Fruit fly (Drosophila melanogaster) whole organism, wandering third instar larva: ENCODE results near the gene TwdlZ.

Source experiments
- Abd-B ChIP-seq: fragments of >200 bp; optimal IDR thresholded peaks from 2 replicates; lab custom pipeline; 2017; ENCODE audit warnings: missing biosample characterization, missing genetic modification characterization
- CG32264 ChIP-seq: fragments of 200-800 bp; sonication (Bioruptor generic); optimal IDR thresholded peaks from 2 replicates; lab custom pipeline; 2016; ENCODE audit warnings: missing biosample characterization, missing genetic modification characterization
- CG9705 ChIP-seq: fragments of 200-800 bp; sonication (Bioruptor generic); optimal IDR thresholded peaks from 2 replicates; lab custom pipeline; 2018; ENCODE audit warnings: missing biosample characterization, mild to moderate bottlenecking, missing genetic modification characterization
- CrebA ChIP-seq: fragments of 200-800 bp; sonication (Bioruptor generic); optimal IDR thresholded peaks from 2 replicates; lab custom pipeline; 2016; ENCODE audit warnings: missing biosample characterization, mild to moderate bottlenecking, missing genetic modification characterization, borderline replicate concordance
- Dfd ChIP-seq: fragments of >200 bp; optimal IDR thresholded peaks from 2 replicates; lab custom pipeline; 2017; ENCODE audit warnings: missing biosample characterization, missing genetic modification characterization
- Dif ChIP-seq: fragments of 200-275, 200-300 bp; sonication (Bioruptor generic); optimal IDR thresholded peaks from 2 replicates; lab custom pipeline; 2018; ENCODE audit warnings: missing biosample characterization, missing genetic modification characterization; ENCODE audit not compliant: partially characterized antibody
- GATAd ChIP-seq: sonication (Bioruptor generic); optimal IDR thresholded peaks from 2 replicates; lab custom pipeline; 2016; ENCODE audit warnings: missing biosample characterization, missing genetic modification characterization
- HLH106 ChIP-seq: fragments of 200-800 bp; optimal IDR thresholded peaks from 3 replicates; lab custom pipeline; 2019; ENCODE audit warnings: missing biosample characterization, mild to moderate bottlenecking, missing genetic modification characterization, moderate library complexity
- Hnf4 ChIP-seq: fragments of 200-800 bp; sonication (Bioruptor generic); optimal IDR thresholded peaks from 2 replicates; lab custom pipeline; 2016; ENCODE audit warnings: missing biosample characterization, mild to moderate bottlenecking, missing genetic modification characterization
- Hr78 ChIP-seq: fragments of >200 bp; optimal IDR thresholded peaks from 2 replicates; lab custom pipeline; 2017; ENCODE audit warnings: missing biosample characterization, missing genetic modification characterization
- Hr83 ChIP-seq: fragments of 200-300 bp; sonication (Bioruptor generic); optimal IDR thresholded peaks from 2 replicates; lab custom pipeline; 2016; ENCODE audit warnings: missing biosample characterization, mild to moderate bottlenecking, missing genetic modification characterization, moderate library complexity; ENCODE audit not compliant: poor library complexity, severe bottlenecking
- Mio ChIP-seq: sonication (Bioruptor generic); optimal IDR thresholded peaks from 2 replicates; lab custom pipeline; 2016; ENCODE audit warnings: missing biosample characterization, missing genetic modification characterization
- Myc ChIP-seq: fragments of >200 bp; optimal IDR thresholded peaks from 2 replicates; lab custom pipeline; 2017
- N ChIP-seq: fragments of >200 bp; optimal IDR thresholded peaks from 2 replicates; lab custom pipeline; 2018; ENCODE audit warnings: missing biosample characterization, missing external identifiers, missing genetic modification characterization
- OdsH ChIP-seq: fragments of 200-800 bp; sonication (Bioruptor generic); optimal IDR thresholded peaks from 2 replicates; lab custom pipeline; 2016; ENCODE audit warnings: missing biosample characterization, mild to moderate bottlenecking, missing genetic modification characterization
- Rel ChIP-seq, 2 experiments: fragments of 200-800 bp; sonication (Bioruptor generic) in 1 of 2; optimal IDR thresholded peaks; 2 replicates in 1 of 2; 3 replicates in 1 of 2; lab custom pipeline; 2016 to 2019; ENCODE audit warnings: mild to moderate bottlenecking in 2 of 2, missing biosample characterization in 2 of 2, missing genetic modification characterization in 2 of 2, moderate library complexity in 1 of 2
- Sp1 ChIP-seq: fragments of 200-800 bp; sonication (Bioruptor generic); optimal IDR thresholded peaks from 3 replicates; lab custom pipeline; 2019; ENCODE audit warnings: missing biosample characterization, mild to moderate bottlenecking, missing genetic modification characterization, moderate library complexity
- Vsx2 ChIP-seq: fragments of 200-300, 225-300 bp; sonication (Bioruptor generic); optimal IDR thresholded peaks from 2 replicates; lab custom pipeline; 2018; ENCODE audit warnings: missing biosample characterization, missing genetic modification characterization; ENCODE audit not compliant: partially characterized antibody
- br ChIP-seq: fragments of 200-800 bp; sonication (Bioruptor generic); optimal IDR thresholded peaks from 2 replicates; lab custom pipeline; 2016; ENCODE audit warnings: missing biosample characterization, missing genetic modification characterization
- brk ChIP-seq: fragments of 200-800 bp; sonication (Bioruptor generic); optimal IDR thresholded peaks from 2 replicates; lab custom pipeline; 2016; ENCODE audit warnings: missing biosample characterization, mild to moderate bottlenecking, missing genetic modification characterization
- dl ChIP-seq, 2 experiments: fragments of 175-275, 200-275 bp in 1 of 2; fragments of 200-275 bp in 1 of 2; sonication (Bioruptor generic); optimal IDR thresholded peaks; lab custom pipeline; 2018; ENCODE audit warnings: mild to moderate bottlenecking in 2 of 2, missing biosample characterization in 2 of 2, missing genetic modification characterization in 2 of 2, moderate library complexity in 2 of 2; ENCODE audit not compliant: partially characterized antibody in 2 of 2, insufficient read depth in 1 of 2
- dmrt93B ChIP-seq: fragments of 200-800 bp; sonication (Bioruptor generic); optimal IDR thresholded peaks from 2 replicates; lab custom pipeline; 2018; ENCODE audit warnings: missing biosample characterization, mild to moderate bottlenecking, missing genetic modification characterization
- dsf ChIP-seq: sonication (Bioruptor generic); optimal IDR thresholded peaks from 2 replicates; lab custom pipeline; 2016; ENCODE audit warnings: missing biosample characterization, missing genetic modification characterization, borderline replicate concordance
- ey ChIP-seq: fragments of 200-800 bp; sonication (Bioruptor generic); optimal IDR thresholded peaks from 2 replicates; lab custom pipeline; 2016; ENCODE audit warnings: missing biosample characterization, missing genetic modification characterization
- foxo ChIP-seq, 2 experiments: fragments of 200-800 bp; sonication (Bioruptor generic); optimal IDR thresholded peaks; 2 replicates in 1 of 2; 3 replicates in 1 of 2; lab custom pipeline; 2016 to 2017; ENCODE audit warnings: missing biosample characterization in 2 of 2, missing genetic modification characterization in 2 of 2
- fru ChIP-seq: fragments of 200-800 bp; sonication (Bioruptor generic); optimal IDR thresholded peaks from 3 replicates; lab custom pipeline; 2016; ENCODE audit warnings: missing biosample characterization, mild to moderate bottlenecking, missing genetic modification characterization
- h ChIP-seq: fragments of 200-800 bp; sonication (Bioruptor generic); optimal IDR thresholded peaks from 3 replicates; lab custom pipeline; 2016; ENCODE audit warnings: missing biosample characterization, mild to moderate bottlenecking, missing genetic modification characterization
- jim ChIP-seq: fragments of 175-275, 200-325 bp; sonication (Bioruptor generic); optimal IDR thresholded peaks from 2 replicates; lab custom pipeline; 2016; ENCODE audit warnings: missing biosample characterization, mild to moderate bottlenecking, missing genetic modification characterization
- lola ChIP-seq: fragments of >200 bp; optimal IDR thresholded peaks from 2 replicates; lab custom pipeline; 2017; ENCODE audit warnings: missing biosample characterization, missing genetic modification characterization
- pan ChIP-seq: fragments of >200 bp; optimal IDR thresholded peaks from 2 replicates; lab custom pipeline; 2017
- psq ChIP-seq: fragments of 200-800 bp; sonication (Bioruptor generic); optimal IDR thresholded peaks from 3 replicates; lab custom pipeline; 2017; ENCODE audit warnings: missing biosample characterization, mild to moderate bottlenecking, missing genetic modification characterization, moderate library complexity
- rgr ChIP-seq: fragments of 200-800 bp; sonication (Bioruptor generic); optimal IDR thresholded peaks from 3 replicates; lab custom pipeline; 2016; ENCODE audit warnings: missing biosample characterization, mild to moderate bottlenecking, missing genetic modification characterization
- sage ChIP-seq: fragments of 200-800 bp; sonication (Bioruptor generic); optimal IDR thresholded peaks from 2 replicates; lab custom pipeline; 2016; ENCODE audit warnings: missing biosample characterization, mild to moderate bottlenecking, missing genetic modification characterization
- sv ChIP-seq: fragments of 200-800 bp; sonication (Bioruptor generic); optimal IDR thresholded peaks from 3 replicates; lab custom pipeline; 2016; ENCODE audit warnings: missing biosample characterization, missing genetic modification characterization
- tai ChIP-seq: sonication (Bioruptor generic); optimal IDR thresholded peaks from 2 replicates; lab custom pipeline; 2016; ENCODE audit warnings: missing biosample characterization, missing genetic modification characterization
- usp ChIP-seq: fragments of >200 bp; optimal IDR thresholded peaks from 2 replicates; lab custom pipeline; 2017; ENCODE audit warnings: missing biosample characterization, missing genetic modification characterization
- woc ChIP-seq: sonication (Bioruptor generic); optimal IDR thresholded peaks from 2 replicates; lab custom pipeline; 2016; ENCODE audit warnings: missing biosample characterization, mild to moderate bottlenecking, missing genetic modification characterization

TwdlZ gene

DNA sequence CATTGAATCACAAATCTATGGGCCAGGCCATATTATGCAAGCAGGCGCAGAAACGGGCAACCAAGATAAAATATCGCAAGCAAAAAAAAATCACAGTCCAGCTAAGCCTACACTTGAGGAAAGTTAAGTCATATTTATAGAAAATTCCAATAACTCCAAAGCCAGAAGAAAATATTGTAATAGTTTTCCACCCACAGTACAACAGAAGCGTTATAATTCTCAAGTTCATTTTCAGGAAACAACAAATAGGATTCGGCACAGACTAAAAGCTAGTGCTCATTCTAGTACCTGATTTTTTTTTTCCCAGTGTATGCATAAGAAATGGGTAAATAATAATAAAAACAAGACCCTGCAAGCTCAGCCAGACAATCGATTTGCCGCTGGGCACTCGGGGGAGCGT, 27.8 kb downstream of the TwdlZ start:
- peak in 1 of 2 experiments; percentile 11 for TF ChIP-seq foxo (GFP tag; optimal IDR thresholded peaks at IDR 0.05; lab: Kevin White, UChicago)
- no peak for TF ChIP-seq dsf (GFP tag; lab: Kevin White, UChicago)

DNA sequence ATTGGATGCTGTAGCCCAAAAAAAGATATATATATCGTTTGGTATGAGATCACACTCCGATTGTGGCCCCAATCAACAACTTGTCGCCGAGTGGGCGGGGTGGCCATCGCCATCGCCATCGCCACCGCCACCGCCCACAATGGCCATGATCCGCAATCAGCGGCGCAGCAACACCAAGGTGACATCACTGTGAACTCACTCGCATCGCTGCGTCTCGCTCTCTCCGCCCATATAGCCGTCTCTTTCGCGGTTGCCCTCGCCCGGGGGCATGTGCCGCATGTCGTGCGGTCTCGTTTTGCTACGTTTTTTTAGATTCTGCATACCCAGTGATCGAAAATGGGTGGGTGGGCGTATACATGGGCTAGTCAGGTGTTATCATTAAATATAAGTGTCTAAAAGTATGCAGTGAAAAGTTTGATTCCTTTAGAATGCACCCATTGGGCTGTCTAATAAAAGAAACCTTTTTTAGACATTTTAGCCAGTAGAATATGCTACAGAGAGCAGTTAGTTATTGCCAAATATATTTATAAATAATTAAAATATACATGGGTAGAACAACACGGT, 29.0 kb downstream of the TwdlZ start:
- TF ChIP-seq CG9705 (GFP tag; lab: Kevin White, UChicago) = no peak
- no peak for TF ChIP-seq br (GFP tag; lab: Kevin White, UChicago)
- TF ChIP-seq sage = no peak
- no peak for TF ChIP-seq Hnf4 (GFP tag; lab: Kevin White, UChicago)
- no peak for TF ChIP-seq CG32264 (GFP tag; lab: Kevin White, UChicago)
- TF ChIP-seq dl (GFP tag; optimal IDR thresholded peaks at IDR 0.05; lab: Kevin White, UChicago; ENCODE audit: insufficient read depth in 1 of 2, partially characterized antibody in 2 of 2) = no peak
- no peak for TF ChIP-seq fru (GFP tag; lab: Kevin White, UChicago)
- TF ChIP-seq jim (GFP tag; lab: Kevin White, UChicago) = no peak
- no peak for TF ChIP-seq pan (lab: Kevin White, UChicago)
- no peak for TF ChIP-seq Vsx2 (GFP tag; lab: Kevin White, UChicago)
- no peak for TF ChIP-seq N (GFP tag; lab: Kevin White, UChicago)
- no peak for TF ChIP-seq ey (GFP tag; lab: Kevin White, UChicago)

DNA sequence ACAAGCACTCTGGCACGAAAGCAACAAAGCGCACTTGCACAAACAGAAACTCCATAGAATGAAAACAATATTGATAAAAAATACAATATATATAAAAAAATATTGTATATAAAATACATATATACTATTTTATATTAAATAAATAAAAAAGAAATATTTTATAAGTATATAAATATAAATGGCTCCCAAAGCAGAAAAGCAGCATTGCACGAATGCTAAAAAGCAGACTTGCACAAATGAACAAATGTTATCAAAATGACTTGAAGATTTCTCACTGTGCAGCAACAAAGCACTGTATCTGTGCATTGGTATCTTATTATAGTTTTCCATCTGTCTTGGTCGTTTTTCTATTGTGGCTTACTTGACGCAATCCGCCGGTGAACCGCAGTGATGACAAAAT, 30.8 kb downstream of the TwdlZ start:
- no peak for TF ChIP-seq pan (lab: Kevin White, UChicago)
- no peak for TF ChIP-seq jim (GFP tag; lab: Kevin White, UChicago)

DNA sequence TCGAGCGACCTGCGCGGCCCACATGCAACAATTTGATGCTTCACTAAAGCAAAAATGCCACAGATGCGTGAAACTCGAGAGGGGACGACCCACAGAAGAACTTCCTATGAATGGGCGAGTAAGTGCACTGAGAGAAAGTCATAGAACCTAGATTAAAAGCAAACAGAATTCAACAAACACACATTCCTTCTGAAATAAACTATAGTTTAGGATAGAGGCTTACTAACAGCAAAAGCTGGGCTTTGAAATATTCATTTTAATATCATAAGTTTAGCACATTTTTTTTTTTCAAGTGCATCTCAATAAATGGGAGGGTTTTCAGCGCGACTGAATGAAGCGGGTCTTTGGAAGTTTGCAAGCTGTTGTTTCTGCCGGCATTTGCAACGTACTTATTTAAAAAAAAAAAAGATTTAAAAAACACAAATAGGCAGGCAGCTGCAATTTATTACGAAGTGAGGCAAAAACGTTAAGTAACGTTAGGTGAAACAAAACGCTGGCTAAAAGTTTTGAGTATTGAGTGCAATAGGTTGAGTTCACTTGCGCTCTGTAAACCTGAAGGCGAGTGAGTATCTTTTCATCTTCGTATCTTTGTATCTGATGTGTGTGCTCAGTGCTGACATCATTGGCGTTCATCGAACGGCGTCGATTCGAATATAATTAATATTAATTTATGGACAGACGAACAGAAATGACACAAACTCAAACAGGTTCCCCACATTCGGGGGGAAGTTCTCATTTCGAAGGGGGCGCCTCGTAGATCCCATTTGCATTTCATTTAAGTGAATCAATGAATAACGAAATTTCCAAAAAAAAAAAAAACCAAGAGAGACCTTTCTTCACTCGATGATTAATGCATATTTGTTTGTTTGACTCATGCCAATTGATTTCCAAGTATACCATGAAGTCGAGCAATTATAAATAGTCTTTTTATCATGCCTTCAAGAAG, 35.2 kb downstream of the TwdlZ start:
- no peak for TF ChIP-seq CG9705 (GFP tag; lab: Kevin White, UChicago)
- no peak for TF ChIP-seq Sp1
- no peak for TF ChIP-seq sage
- TF ChIP-seq CrebA (GFP tag; lab: Kevin White, UChicago) = no peak
- peak; percentile 12 for TF ChIP-seq sv (GFP tag; lab: Kevin White, UChicago)
- TF ChIP-seq tai (GFP tag; lab: Kevin White, UChicago) = no peak
- peak in 1 of 2 experiments; percentile 63 for TF ChIP-seq foxo (GFP tag; optimal IDR thresholded peaks at IDR 0.05; lab: Kevin White, UChicago)
- peak; percentile 19 for TF ChIP-seq br (GFP tag; lab: Kevin White, UChicago)
- TF ChIP-seq N (GFP tag; lab: Kevin White, UChicago) = no peak
- no peak for TF ChIP-seq Dfd (GFP tag; lab: Kevin White, UChicago)
- no peak for TF ChIP-seq Abd-B
- TF ChIP-seq Hr83 (GFP tag; lab: Kevin White, UChicago) = no peak
- no peak for TF ChIP-seq Myc (lab: Kevin White, UChicago)
- TF ChIP-seq h (GFP tag; lab: Kevin White, UChicago) = peak; percentile 66
- TF ChIP-seq Hnf4 (GFP tag; lab: Kevin White, UChicago) = no peak
- no peak for TF ChIP-seq jim (GFP tag; lab: Kevin White, UChicago)
- TF ChIP-seq dsf (GFP tag; lab: Kevin White, UChicago) = no peak
- peak; percentile 47 for TF ChIP-seq HLH106 (tag; lab: Kevin White, UChicago)
- TF ChIP-seq Vsx2 (GFP tag; lab: Kevin White, UChicago) = no peak
- peak; percentile 32 for TF ChIP-seq ey (GFP tag; lab: Kevin White, UChicago)
- TF ChIP-seq psq = no peak
- no peak for TF ChIP-seq dl (GFP tag; optimal IDR thresholded peaks at IDR 0.05; lab: Kevin White, UChicago; ENCODE audit: insufficient read depth in 1 of 2, partially characterized antibody in 2 of 2)
- peak; percentile 67 for TF ChIP-seq fru (GFP tag; lab: Kevin White, UChicago)
- TF ChIP-seq Dif (GFP tag; lab: Kevin White, UChicago) = no peak
- TF ChIP-seq rgr (GFP tag; lab: Kevin White, UChicago) = peak; percentile 6
- TF ChIP-seq brk (GFP tag; lab: Kevin White, UChicago) = no peak
- TF ChIP-seq Mio = no peak
- TF ChIP-seq dmrt93B (GFP tag; lab: Kevin White, UChicago) = peak; percentile 9
- no peak for TF ChIP-seq GATAd
- TF ChIP-seq lola (GFP tag; lab: Kevin White, UChicago) = no peak
- no peak for TF ChIP-seq Rel (GFP tag; optimal IDR thresholded peaks at IDR 0.05; lab: Kevin White, UChicago)
- TF ChIP-seq Rel (tag; optimal IDR thresholded peaks at IDR 0.05; lab: Kevin White, UChicago) = no peak
- TF ChIP-seq woc = peak; percentile 35
- no peak for TF ChIP-seq usp
- no peak for TF ChIP-seq Hr78 (GFP tag; lab: Kevin White, UChicago)
- no peak for TF ChIP-seq OdsH
